Worm (Caenorhabditis elegans) whole organism, midembryonic: ENCODE data around the gene fbxa-61.
A peak's percentile ranks its signal among the peaks of the same experiment; 100 is the strongest.

ENCODE experiments used
- T22C8.4 ChIP-seq: fragments of 200-800 bp; sonication (Bioruptor generic); IDR thresholded peaks from 2 replicates; pipeline ENCODE4 v1.3.6; 2022; ENCODE audit warnings: missing genetic modification characterization, missing compliant biosample characterization
- cog-1 ChIP-seq: sonication (generic microtip); optimal IDR thresholded peaks from 2 replicates; lab custom pipeline; 2016; ENCODE audit warnings: missing genetic modification characterization, missing compliant biosample characterization
- flt-1 ChIP-seq: fragments of 200-800 bp; sonication (Bioruptor generic); IDR thresholded peaks from 2 replicates; pipeline ENCODE4 v1.3.6; 2022; ENCODE audit warnings: missing genetic modification characterization, missing compliant biosample characterization
- klf-2 ChIP-seq: fragments of 200-800 bp; sonication (Bioruptor generic); conservative IDR thresholded peaks from 2 replicates; pipeline ENCODE4 v1.3.6; 2022; ENCODE audit warnings: missing genetic modification reagents, missing genetic modification characterization, missing compliant biosample characterization
- tab-1 ChIP-seq: fragments of 200-800 bp; sonication (Bioruptor generic); IDR thresholded peaks from 2 replicates; pipeline ENCODE4 v1.3.6; 2022; ENCODE audit warnings: missing genetic modification characterization, missing compliant biosample characterization
- ztf-29 ChIP-seq: fragments of 200-800 bp; sonication (Bioruptor generic); IDR thresholded peaks from 2 replicates; pipeline ENCODE4 v1.3.6; 2022; ENCODE audit warnings: missing genetic modification reagents, missing genetic modification characterization, missing compliant biosample characterization

DNA sequence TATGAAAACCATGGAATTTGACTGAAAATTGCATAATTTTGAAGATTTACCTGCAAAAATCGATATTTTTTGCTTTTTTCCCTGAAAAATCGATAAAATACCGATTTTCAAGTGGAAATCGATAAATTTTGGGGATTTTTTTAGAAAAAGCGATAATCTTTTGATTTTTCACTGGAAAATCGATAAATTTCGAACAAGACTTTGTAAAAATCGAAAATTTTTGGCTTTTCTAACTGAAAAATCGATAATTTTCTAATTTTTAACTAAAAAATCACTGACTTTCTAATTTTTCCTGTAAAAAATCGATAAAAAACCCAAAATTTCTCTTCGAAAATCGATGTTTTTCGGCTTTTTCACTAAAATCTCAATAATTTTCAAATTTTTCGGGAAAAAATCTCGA, 32.5 kb upstream of the fbxa-61 start:
- TF ChIP-seq ztf-29 (GFP tag; lab: Robert Waterston, UW) (no peak), flt-1 (GFP tag; lab: Robert Waterston, UW) (no peak), klf-2 (no peak), T22C8.4 (peak; percentile 27; the same call in 1 of the 2 replicates), tab-1 (GFP tag; lab: Robert Waterston, UW) (no peak), cog-1 (no peak)
